Worm (Caenorhabditis elegans): ENCODE data around the gene Y55D5A.4.
A peak's percentile ranks its signal among the peaks of the same experiment; 100 is the strongest.

Y55D5A.4 gene

ce11 chrIII:3031017-3031756 lies 41.3 kb upstream of the Y55D5A.4 start:
- peak; percentile 94 for TF ChIP-seq nfya-1 (tag; optimal IDR thresholded peaks at IDR 0.05)
- TF ChIP-seq fkh-10 (GFP tag; optimal IDR thresholded peaks at IDR 0.05) = no peak

ce11 chrIII:3029822-3030221 lies 40.0 kb upstream of the Y55D5A.4 start:
- TF ChIP-seq ceh-30 (tag; optimal IDR thresholded peaks at IDR 0.05) = no peak
- no peak for TF ChIP-seq ttx-3 (tag; optimal IDR thresholded peaks at IDR 0.05)
- no peak for TF ChIP-seq ceh-34 (tag; optimal IDR thresholded peaks at IDR 0.05)
- TF ChIP-seq ceh-14 (tag; optimal IDR thresholded peaks at IDR 0.05) = no peak
- TF ChIP-seq elt-2 (tag; optimal IDR thresholded peaks at IDR 0.05) = no peak
- TF ChIP-seq fkh-6 (tag; optimal IDR thresholded peaks at IDR 0.05) = no peak
- no peak for TF ChIP-seq nhr-232 (tag; optimal IDR thresholded peaks at IDR 0.05)
- TF ChIP-seq gmeb-2 (tag; optimal IDR thresholded peaks at IDR 0.05) = no peak
- no peak for TF ChIP-seq tbx-7 (tag; optimal IDR thresholded peaks at IDR 0.05)
- no peak for TF ChIP-seq sdc-2 (tag; optimal IDR thresholded peaks at IDR 0.05)
- TF ChIP-seq pag-3 (tag; optimal IDR thresholded peaks at IDR 0.05; ENCODE audit: borderline replicate concordance) = no peak
- TF ChIP-seq lim-6 (tag; optimal IDR thresholded peaks at IDR 0.05) = no peak
- no peak for TF ChIP-seq odd-2 (tag; optimal IDR thresholded peaks at IDR 0.05)
- TF ChIP-seq syd-9 (tag; optimal IDR thresholded peaks at IDR 0.05) = no peak
- no peak for TF ChIP-seq ceh-18 (tag; optimal IDR thresholded peaks at IDR 0.05)
- no peak for TF ChIP-seq ceh-2 (tag; optimal IDR thresholded peaks at IDR 0.05)

ce11 chrIII:3026679-3027078 lies 36.8 kb upstream of the Y55D5A.4 start:
- TF ChIP-seq pros-1 (tag; optimal IDR thresholded peaks at IDR 0.05) = no peak

ce11 chrIII:3020035-3020434 lies 30.2 kb upstream of the Y55D5A.4 start:
- no peak for TF ChIP-seq sox-2 (GFP tag; IDR thresholded peaks at IDR 0.05)
- peak; percentile 60 for TF ChIP-seq nfya-1 (tag; optimal IDR thresholded peaks at IDR 0.05)
- no peak for TF ChIP-seq nhr-11 (tag; optimal IDR thresholded peaks at IDR 0.05)
- no peak for TF ChIP-seq ceh-19 (GFP tag; optimal IDR thresholded peaks at IDR 0.05)
- no peak for TF ChIP-seq dve-1 (tag; optimal IDR thresholded peaks at IDR 0.05)
- no peak for TF ChIP-seq ets-4 (tag; optimal IDR thresholded peaks at IDR 0.05)
- no peak for TF ChIP-seq unc-86 (tag; optimal IDR thresholded peaks at IDR 0.05)

ce11 chrIII:3018822-3019221 lies 29.0 kb upstream of the Y55D5A.4 start:
- no peak for TF ChIP-seq ceh-22 (tag; optimal IDR thresholded peaks at IDR 0.05)
- TF ChIP-seq eyg-1 (tag; optimal IDR thresholded peaks at IDR 0.05) = no peak
- no peak for TF ChIP-seq C38D4.7 (GFP tag; optimal IDR thresholded peaks at IDR 0.05)
- no peak for TF ChIP-seq tbx-7 (tag; optimal IDR thresholded peaks at IDR 0.05)
- TF ChIP-seq ets-4 (tag; optimal IDR thresholded peaks at IDR 0.05) = no peak
- no peak for TF ChIP-seq ceh-19 (GFP tag; optimal IDR thresholded peaks at IDR 0.05)
- no peak for TF ChIP-seq ceh-30 (tag; optimal IDR thresholded peaks at IDR 0.05)
- TF ChIP-seq hlh-30 (tag; optimal IDR thresholded peaks at IDR 0.05; ENCODE audit: insufficient read depth) = no peak
- TF ChIP-seq ceh-2 (tag; optimal IDR thresholded peaks at IDR 0.05) = no peak
- TF ChIP-seq che-1 (tag; optimal IDR thresholded peaks at IDR 0.05) = no peak
- TF ChIP-seq sox-4 (tag; optimal IDR thresholded peaks at IDR 0.05) = no peak
- TF ChIP-seq fax-1 (tag; optimal IDR thresholded peaks at IDR 0.05) = no peak
- no peak for TF ChIP-seq lin-11 (tag; optimal IDR thresholded peaks at IDR 0.05)
- no peak for TF ChIP-seq nfya-1 (tag; optimal IDR thresholded peaks at IDR 0.05)
- TF ChIP-seq C08G9.2 (tag; optimal IDR thresholded peaks at IDR 0.05) = no peak
- no peak for TF ChIP-seq elt-2 (tag; optimal IDR thresholded peaks at IDR 0.05)

Measured in whole organism, late embryonic.